Fruit fly (Drosophila melanogaster) whole organism, prepupa: ENCODE results near the gene CG13920.

Experiments used
- Blimp-1 ChIP-seq: fragments of 200-800 bp; sonication (Bioruptor generic); optimal IDR thresholded peaks from 3 replicates; lab custom pipeline; 2017; ENCODE audit warnings: missing biosample characterization, missing genetic modification characterization, mild to moderate bottlenecking, moderate library complexity, missing genetic modification reagents
- CG10669 ChIP-seq: fragments of 200-800 bp; sonication (Bioruptor generic); optimal IDR thresholded peaks from 3 replicates; lab custom pipeline; 2018; ENCODE audit warnings: missing biosample characterization, mild to moderate bottlenecking, missing genetic modification characterization, moderate library complexity
- CG11294 ChIP-seq: fragments of 200-800 bp; sonication (Bioruptor generic); IDR thresholded peaks from 2 replicates; pipeline ENCODE4 v1.3.6; 2022; ENCODE audit warnings: missing biosample characterization, missing genetic modification characterization
- CG32006 ChIP-seq: fragments of 200-800 bp; sonication (Bioruptor generic); optimal IDR thresholded peaks from 3 replicates; lab custom pipeline; 2017; ENCODE audit warnings: missing biosample characterization, mild to moderate bottlenecking, missing genetic modification characterization
- CG34406 ChIP-seq: fragments of 200-800 bp; sonication (Bioruptor generic); optimal IDR thresholded peaks from 3 replicates; lab custom pipeline; 2016; ENCODE audit warnings: missing biosample characterization, missing genetic modification characterization
- CG6792 ChIP-seq: fragments of 200-800 bp; sonication (Bioruptor generic); optimal IDR thresholded peaks from 3 replicates; lab custom pipeline; 2016; ENCODE audit warnings: missing biosample characterization, missing genetic modification characterization
- CG8632 ChIP-seq: fragments of 200-800 bp; sonication (Bioruptor generic); optimal IDR thresholded peaks from 3 replicates; lab custom pipeline; 2016; ENCODE audit warnings: missing biosample characterization, missing genetic modification characterization
- Ets21C ChIP-seq: fragments of 200-800 bp; sonication (Bioruptor generic); optimal IDR thresholded peaks from 3 replicates; lab custom pipeline; 2016; ENCODE audit warnings: missing biosample characterization, missing genetic modification characterization
- Ets96B ChIP-seq: fragments of 200-800 bp; optimal IDR thresholded peaks from 2 replicates; lab custom pipeline; 2019; ENCODE audit warnings: missing biosample characterization, mild to moderate bottlenecking, missing genetic modification characterization, moderate library complexity
- Gug ChIP-seq: fragments of 200-800 bp; sonication (Bioruptor generic); IDR thresholded peaks from 2 replicates; pipeline ENCODE4 v1.3.6; 2022; ENCODE audit warnings: missing biosample characterization, missing genetic modification characterization
- Met ChIP-seq: fragments of 200-800 bp; sonication (Bioruptor generic); optimal IDR thresholded peaks from 3 replicates; lab custom pipeline; 2016; ENCODE audit warnings: missing biosample characterization, missing genetic modification characterization
- Sox102F ChIP-seq: fragments of 200-800 bp; sonication (Bioruptor generic); optimal IDR thresholded peaks from 2 replicates; lab custom pipeline; 2016; ENCODE audit warnings: missing biosample characterization, mild to moderate bottlenecking, missing genetic modification characterization
- Sox14 ChIP-seq: fragments of 200-800 bp; sonication (Bioruptor generic); optimal IDR thresholded peaks from 3 replicates; lab custom pipeline; 2016; ENCODE audit warnings: missing biosample characterization, missing genetic modification characterization
- acj6 ChIP-seq: fragments of 200-800 bp; sonication (Bioruptor generic); optimal IDR thresholded peaks from 3 replicates; lab custom pipeline; 2016; ENCODE audit warnings: missing biosample characterization, missing genetic modification characterization
- eg ChIP-seq: fragments of 200-800 bp; sonication (Bioruptor generic); IDR thresholded peaks from 3 replicates; pipeline ENCODE4 v1.3.6; 2022; ENCODE audit warnings: missing biosample characterization, missing genetic modification characterization
- esn ChIP-seq: fragments of 200-800 bp; sonication (Bioruptor generic); optimal IDR thresholded peaks from 2 replicates; lab custom pipeline; 2016; ENCODE audit warnings: missing biosample characterization, mild to moderate bottlenecking, missing genetic modification characterization, moderate library complexity
- fd59A ChIP-seq: fragments of 200-800 bp; sonication (Bioruptor generic); optimal IDR thresholded peaks from 2 replicates; lab custom pipeline; 2017; ENCODE audit warnings: missing biosample characterization, mild to moderate bottlenecking, missing genetic modification characterization, missing genetic modification reagents
- salr ChIP-seq, 2 experiments: fragments of 200-800 bp; sonication (Bioruptor generic); optimal IDR thresholded peaks; 3 replicates each; lab custom pipeline; 2016 to 2018; ENCODE audit warnings: missing biosample characterization in 2 of 2, missing genetic modification characterization in 2 of 2, mild to moderate bottlenecking in 1 of 2
- svp ChIP-seq: fragments of 200-800 bp; sonication (Bioruptor generic); peaks from one replicate; lab custom pipeline; 2016; ENCODE audit warnings: missing biosample characterization, missing genetic modification characterization
- topi ChIP-seq: fragments of 200-800 bp; sonication (Bioruptor generic); optimal IDR thresholded peaks from 3 replicates; lab custom pipeline; 2016; ENCODE audit warnings: missing biosample characterization, missing genetic modification characterization

The CG13920 gene

dm6 chr3L:1692859-1693258 is 44.1 kb downstream of the CG13920 start (continued):
- TF ChIP-seq fd59A (GFP tag; lab: Kevin White, UChicago), result peak; percentile 18
- no peak for TF ChIP-seq Sox102F (GFP tag; lab: Kevin White, UChicago)
- no peak for TF ChIP-seq topi (GFP tag; lab: Kevin White, UChicago)
- TF ChIP-seq Gug (GFP tag; lab: Robert Waterston, UW), result no peak
- TF ChIP-seq CG6792 (GFP tag; lab: Kevin White, UChicago), result no peak
- no peak for TF ChIP-seq svp (GFP tag; lab: Kevin White, UChicago)
- no peak for TF ChIP-seq CG11294
- TF ChIP-seq Ets21C (GFP tag; lab: Kevin White, UChicago), result no peak
- TF ChIP-seq CG8632 (GFP tag; lab: Kevin White, UChicago), result no peak
- TF ChIP-seq eg, result no peak
- no peak for TF ChIP-seq CG34406
- TF ChIP-seq Met (GFP tag; lab: Kevin White, UChicago), result no peak
- TF ChIP-seq Ets96B (tag; lab: Kevin White, UChicago), result peak; percentile 69
- peak in 1 of 2 experiments; percentile 26 for TF ChIP-seq salr (GFP tag; optimal IDR thresholded peaks at IDR 0.05; lab: Kevin White, UChicago)
- TF ChIP-seq acj6, result no peak

DNA sequence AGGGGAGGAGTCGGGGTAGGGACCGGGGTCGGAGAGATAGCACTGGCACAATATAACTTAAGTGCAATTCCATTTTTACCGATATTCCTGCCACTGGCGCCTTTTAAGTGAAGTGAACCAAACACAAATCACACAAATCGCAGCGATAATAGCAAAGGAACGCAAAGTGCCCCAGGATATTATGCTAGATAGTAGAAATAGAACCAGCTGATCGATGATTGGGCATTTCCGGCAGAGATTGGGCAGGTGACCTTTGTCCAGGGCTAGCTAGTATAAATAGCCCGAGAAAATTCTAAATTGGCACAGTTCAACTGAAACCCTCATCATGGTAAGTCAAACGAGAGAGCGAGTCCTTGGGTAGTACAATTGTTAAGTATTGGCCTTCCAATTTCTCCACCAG is 45.6 kb downstream of the CG13920 start, which contains the start of gene CG12011:
CG12011 (plus strand) TSS at position 301 of the 400 bp plus-strand sequence.
- TF ChIP-seq eg, result no peak
- TF ChIP-seq CG32006, result no peak
- no peak for TF ChIP-seq Blimp-1 (GFP tag; lab: Kevin White, UChicago)
- no peak for TF ChIP-seq esn (GFP tag; lab: Kevin White, UChicago)
- TF ChIP-seq Sox14 (GFP tag; lab: Kevin White, UChicago), result no peak
- no peak for TF ChIP-seq CG10669 (GFP tag; lab: Kevin White, UChicago)
- TF ChIP-seq, all 60 proteins: peak for 0
